Fruit fly (Drosophila melanogaster): ENCODE data around the gene CG14262.
A peak's percentile ranks its signal among the peaks of the same experiment; 100 is the strongest.

Gene CG14262

dm6 chr3R:27238438-27239301 is 26.6 kb downstream of the CG14262 start, which contains the start of the genes CG31064 and PolA2 (continued):
- 0 out of 2 replicates have a peak, but pooled peaks have one; percentile 30 for TF ChIP-seq ssp (GFP tag; IDR thresholded peaks at IDR 0.05)
- TF ChIP-seq repo (GFP tag; optimal IDR thresholded peaks at IDR 0.05), result no peak
- peak; percentile 66 for TF ChIP-seq Sin3A (optimal IDR thresholded peaks at IDR 0.05)
- TF ChIP-seq CG13287 (GFP tag; IDR thresholded peaks at IDR 0.05; ENCODE audit: partially characterized antibody), result peak; percentile 88
- no peak for TF ChIP-seq D19B (GFP tag; optimal IDR thresholded peaks at IDR 0.05)
- TF ChIP-seq Mes4 (GFP tag; optimal IDR thresholded peaks at IDR 0.05), result no peak
- TF ChIP-seq otp (GFP tag; IDR thresholded peaks at IDR 0.05), result no peak
- no peak for TF ChIP-seq maf-S (GFP tag; optimal IDR thresholded peaks at IDR 0.05)
- no peak for TF ChIP-seq cas (GFP tag; IDR thresholded peaks at IDR 0.05)
- no peak for TF ChIP-seq Hr3 (GFP tag; optimal IDR thresholded peaks at IDR 0.05)
- no peak for TF ChIP-seq prd (optimal IDR thresholded peaks at IDR 0.05)
- TF ChIP-seq prd (GFP tag; IDR thresholded peaks at IDR 0.05), result no peak
- no peak for TF ChIP-seq HHEX (GFP tag; optimal IDR thresholded peaks at IDR 0.05)
- TF ChIP-seq CG12071 (GFP tag; optimal IDR thresholded peaks at IDR 0.05), result no peak
- peak; percentile 74 for TF ChIP-seq Scr (GFP tag; IDR thresholded peaks at IDR 0.05; ENCODE audit: partially characterized antibody)
- no peak for TF ChIP-seq CG12299 (tag; optimal IDR thresholded peaks at IDR 0.05)
- TF ChIP-seq HLH3B (GFP tag; IDR thresholded peaks at IDR 0.05), result no peak
- TF ChIP-seq az2 (GFP tag; optimal IDR thresholded peaks at IDR 0.05), result no peak
- TF ChIP-seq CG15514 (GFP tag; optimal IDR thresholded peaks at IDR 0.05), result peak; percentile 88
- no peak for TF ChIP-seq dimm (GFP tag; IDR thresholded peaks at IDR 0.05)
- 0 out of 2 replicates have a peak, but pooled peaks have one; percentile 35 for TF ChIP-seq ara (GFP tag; IDR thresholded peaks at IDR 0.05)
- TF ChIP-seq lbe (GFP tag; optimal IDR thresholded peaks at IDR 0.05), result no peak
- no peak for TF ChIP-seq dati (GFP tag; IDR thresholded peaks at IDR 0.05)
- TF ChIP-seq CG12155 (GFP tag; optimal IDR thresholded peaks at IDR 0.05), result peak; percentile 8
- no peak for TF ChIP-seq CG13894 (tag; optimal IDR thresholded peaks at IDR 0.05)
- peak; percentile 51 for TF ChIP-seq vvl (GFP tag; IDR thresholded peaks at IDR 0.05)
- TF ChIP-seq lab (GFP tag; optimal IDR thresholded peaks at IDR 0.05), result no peak
- TF ChIP-seq CG6683 (GFP tag; optimal IDR thresholded peaks at IDR 0.05), result no peak
- peak; percentile 11 for TF ChIP-seq CG7987 (GFP tag; optimal IDR thresholded peaks at IDR 0.05)
- TF ChIP-seq GATAe (GFP tag; conservative IDR thresholded peaks at IDR 0.05), result no peak
- no peak for TF ChIP-seq gt (GFP tag; IDR thresholded peaks at IDR 0.05)
- TF ChIP-seq CG10979 (tag; optimal IDR thresholded peaks at IDR 0.05), result no peak
- TF ChIP-seq Myb (GFP tag; optimal IDR thresholded peaks at IDR 0.05), result peak; percentile 67
- TF ChIP-seq Abd-B (GFP tag; optimal IDR thresholded peaks at IDR 0.05), result no peak
- no peak for TF ChIP-seq ash1 (GFP tag; optimal IDR thresholded peaks at IDR 0.05)
- no peak for TF ChIP-seq Stat92E (GFP tag; optimal IDR thresholded peaks at IDR 0.05)
- no peak for TF ChIP-seq ase (GFP tag; IDR thresholded peaks at IDR 0.05)
- TF ChIP-seq yki (optimal IDR thresholded peaks at IDR 0.05), result no peak
- no peak for TF ChIP-seq pnt (GFP tag; optimal IDR thresholded peaks at IDR 0.05)
- no peak for TF ChIP-seq CG8478 (optimal IDR thresholded peaks at IDR 0.05)
- no peak for TF ChIP-seq CG6654 (GFP tag; optimal IDR thresholded peaks at IDR 0.05)
- peak; percentile 3 for TF ChIP-seq Hsf (GFP tag; optimal IDR thresholded peaks at IDR 0.05)
- no peak for TF ChIP-seq CG4282 (GFP tag; optimal IDR thresholded peaks at IDR 0.05)
- TF ChIP-seq CG3847 (GFP tag; IDR thresholded peaks at IDR 0.05), result peak; percentile 51; the same call in 1 of the 2 replicates
- peak; percentile 60; the same call in 1 of the 2 replicates for TF ChIP-seq inv (GFP tag; IDR thresholded peaks at IDR 0.05; ENCODE audit: partially characterized antibody)
- no peak for TF ChIP-seq CG11504 (tag; optimal IDR thresholded peaks at IDR 0.05)
- peak; percentile 5 for TF ChIP-seq CG10147 (GFP tag; optimal IDR thresholded peaks at IDR 0.05)
- no peak for TF ChIP-seq CG1233 (GFP tag; optimal IDR thresholded peaks at IDR 0.05)
- no peak for TF ChIP-seq Taf1 (GFP tag; IDR thresholded peaks at IDR 0.05)
- no peak for TF ChIP-seq tgo (GFP tag; IDR thresholded peaks at IDR 0.05)
- no peak for TF ChIP-seq sens-2 (GFP tag; IDR thresholded peaks at IDR 0.05)
